Fruit fly (Drosophila melanogaster): Measurements from ENCODE around the gene CG12483.

- no peak for TF ChIP-seq Mio (GFP tag; optimal IDR thresholded peaks at IDR 0.05)
- no peak for TF ChIP-seq N (GFP tag; optimal IDR thresholded peaks at IDR 0.05)
- no peak for TF ChIP-seq dl (GFP tag; optimal IDR thresholded peaks at IDR 0.05; ENCODE audit: insufficient read depth in 1 of 2, partially characterized antibody in 2 of 2)
- TF ChIP-seq pan (optimal IDR thresholded peaks at IDR 0.05), result no peak
- TF ChIP-seq usp (GFP tag; optimal IDR thresholded peaks at IDR 0.05), result no peak
- TF ChIP-seq jim (GFP tag; optimal IDR thresholded peaks at IDR 0.05), result no peak
- no peak for TF ChIP-seq Abd-B (GFP tag; optimal IDR thresholded peaks at IDR 0.05)
- TF ChIP-seq Dfd (GFP tag; optimal IDR thresholded peaks at IDR 0.05), result no peak
- TF ChIP-seq OdsH (GFP tag; optimal IDR thresholded peaks at IDR 0.05), result peak; percentile 34
- TF ChIP-seq GATAd (GFP tag; optimal IDR thresholded peaks at IDR 0.05), result no peak
- TF ChIP-seq sage (GFP tag; optimal IDR thresholded peaks at IDR 0.05), result no peak
- TF ChIP-seq br (GFP tag; optimal IDR thresholded peaks at IDR 0.05), result peak; percentile 48
- TF ChIP-seq dmrt93B (GFP tag; optimal IDR thresholded peaks at IDR 0.05), result no peak
Measured at dm6 chr3L:85204-85811, 12.9 kb downstream of the CG12483 start.

Data from whole organism, wandering third instar larva.